Worm (Caenorhabditis elegans) whole organism, mixed stage, embryonic: Measurements from ENCODE around the gene W05E10.1.

Experiments
- nhr-12 ChIP-seq: fragments of 150-350 bp; optimal IDR thresholded peaks from 2 replicates; lab custom pipeline; 2014; ENCODE audit warnings: missing biosample characterization, missing genetic modification characterization
- unc-62 ChIP-seq: fragments of 150-350 bp; optimal IDR thresholded peaks from 2 replicates; lab custom pipeline; 2014; ENCODE audit warnings: missing biosample characterization, missing genetic modification reagents, missing genetic modification characterization

DNA sequence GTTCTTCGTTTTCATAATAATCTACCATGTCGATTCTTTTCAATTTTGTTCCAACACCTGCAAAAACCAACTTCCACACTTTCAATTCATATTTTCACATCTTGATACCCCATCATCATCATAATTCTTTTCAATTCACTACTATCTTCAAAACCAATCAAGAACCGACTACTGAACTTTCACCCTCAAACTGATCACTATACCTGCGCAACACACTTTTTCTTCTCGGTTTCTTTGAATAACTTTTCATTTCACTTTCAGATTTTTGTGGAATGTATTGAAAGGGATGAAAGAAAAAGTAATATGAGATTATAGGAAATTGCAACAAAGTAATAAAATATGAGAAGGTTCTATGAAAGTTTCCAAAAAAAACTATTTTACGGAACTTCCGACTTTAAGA is 49.6 kb upstream of the W05E10.1 start:
- TF ChIP-seq nhr-12 (no peak), unc-62 (GFP tag; lab: Kevin White, UChicago) (no peak)
